Fruit fly (Drosophila melanogaster) whole organism, embryonic: ENCODE results near the gene CG43085.

Experiments used
- Bgb ChIP-seq: fragments of 200-800 bp; sonication (Bioruptor generic); IDR thresholded peaks from 2 replicates; pipeline ENCODE4 v1.3.6; 2022; ENCODE audit warnings: missing biosample characterization, missing genetic modification characterization; ENCODE audit not compliant: partially characterized antibody
- BtbVII ChIP-seq: fragments of 200-800 bp; sonication (Bioruptor generic); optimal IDR thresholded peaks from 3 replicates; lab custom pipeline; 2017; ENCODE audit warnings: missing biosample characterization, mild to moderate bottlenecking, missing genetic modification characterization
- CG1024 ChIP-seq: fragments of 200-800 bp; sonication (Bioruptor generic); IDR thresholded peaks from 2 replicates; pipeline ENCODE4 v1.3.6; 2022; ENCODE audit warnings: missing biosample characterization, missing genetic modification characterization
- CG10274 ChIP-seq: fragments of 200-800 bp; sonication (Bioruptor generic); optimal IDR thresholded peaks from 3 replicates; lab custom pipeline; 2017; ENCODE audit warnings: missing biosample characterization, mild to moderate bottlenecking, missing genetic modification characterization
- CG11093 ChIP-seq: fragments of 200-800 bp; sonication (Bioruptor generic); IDR thresholded peaks from 3 replicates; pipeline ENCODE4 v1.3.6; 2022; ENCODE audit warnings: missing biosample characterization, missing genetic modification characterization
- CG12659 ChIP-seq: fragments of 200-800 bp; sonication (Bioruptor generic); optimal IDR thresholded peaks from 3 replicates; lab custom pipeline; 2017; ENCODE audit warnings: mild to moderate bottlenecking, missing biosample characterization, missing genetic modification reagents, missing genetic modification characterization
- CG13775 ChIP-seq: fragments of 200-800 bp; sonication (Bioruptor generic); optimal IDR thresholded peaks from 3 replicates; lab custom pipeline; 2017; ENCODE audit warnings: missing biosample characterization, mild to moderate bottlenecking, missing genetic modification characterization
- CG14860 ChIP-seq: fragments of 200-800 bp; sonication (Bioruptor generic); IDR thresholded peaks from 3 replicates; pipeline ENCODE4 v1.3.6; 2022; ENCODE audit warnings: missing biosample characterization, missing genetic modification characterization; ENCODE audit not compliant: partially characterized antibody
- CG15011 ChIP-seq: fragments of 200-800 bp; sonication (Bioruptor generic); optimal IDR thresholded peaks from 3 replicates; lab custom pipeline; 2018; ENCODE audit warnings: missing biosample characterization, mild to moderate bottlenecking, missing genetic modification characterization
- CG1792 ChIP-seq: fragments of 200-800 bp; sonication (Bioruptor generic); optimal IDR thresholded peaks from 2 replicates; lab custom pipeline; 2016; ENCODE audit warnings: missing biosample characterization, missing genetic modification characterization
- CG32767 ChIP-seq: fragments of 200-800 bp; sonication (Bioruptor generic); IDR thresholded peaks from 2 replicates; pipeline ENCODE4 v1.3.6; 2022; ENCODE audit warnings: missing biosample characterization, missing genetic modification characterization
- CG3847 ChIP-seq: fragments of 200-800 bp; sonication (Bioruptor generic); IDR thresholded peaks from 2 replicates; pipeline ENCODE4 v1.3.6; 2022; ENCODE audit warnings: missing biosample characterization, missing genetic modification characterization
- CG4282 ChIP-seq: fragments of 200-800 bp; sonication (Bioruptor generic); optimal IDR thresholded peaks from 2 replicates; lab custom pipeline; 2016; ENCODE audit warnings: missing biosample characterization, missing genetic modification characterization
- CG4730 ChIP-seq: fragments of 200-800 bp; sonication (Bioruptor generic); IDR thresholded peaks from 2 replicates; pipeline ENCODE4 v1.3.6; 2022; ENCODE audit warnings: missing biosample characterization, missing genetic modification characterization
- CG7839 ChIP-seq: fragments of 200-800 bp; sonication (Bioruptor generic); optimal IDR thresholded peaks from 3 replicates; lab custom pipeline; 2018; ENCODE audit warnings: missing biosample characterization, mild to moderate bottlenecking, missing genetic modification characterization, moderate library complexity
- CG8478 ChIP-seq: fragments of >200 bp; optimal IDR thresholded peaks from 2 replicates; lab custom pipeline; 2018
- CHES-1-like ChIP-seq: fragments of 200-800 bp; sonication (Bioruptor generic); optimal IDR thresholded peaks from 2 replicates; lab custom pipeline; 2016; ENCODE audit warnings: missing biosample characterization, missing genetic modification characterization
- GATAe ChIP-seq: fragments of 200-800 bp; sonication (Bioruptor generic); conservative IDR thresholded peaks from 2 replicates; pipeline ENCODE4 v1.3.6; 2022; ENCODE audit warnings: missing biosample characterization, missing genetic modification characterization
- Gsc ChIP-seq: fragments of 200-800 bp; sonication (Bioruptor generic); IDR thresholded peaks from 2 replicates; pipeline ENCODE4 v1.3.6; 2022; ENCODE audit warnings: missing biosample characterization, missing genetic modification characterization
- H15 ChIP-seq: fragments of 200-800 bp; sonication (Bioruptor generic); IDR thresholded peaks from 3 replicates; pipeline ENCODE4 v1.3.6; 2022; ENCODE audit warnings: missing biosample characterization, missing genetic modification characterization
- Hey ChIP-seq: fragments of 200-800 bp; sonication (Bioruptor generic); optimal IDR thresholded peaks from 3 replicates; lab custom pipeline; 2018; ENCODE audit warnings: missing biosample characterization, mild to moderate bottlenecking, missing genetic modification characterization
- Hr51 ChIP-seq, 2 experiments: fragments of 200-800 bp; sonication (Bioruptor generic); optimal IDR thresholded peaks; 2 replicates in 1 of 2; 3 replicates in 1 of 2; lab custom pipeline; 2016 to 2018; ENCODE audit warnings: missing biosample characterization in 2 of 2, missing genetic modification characterization in 2 of 2, mild to moderate bottlenecking in 1 of 2, moderate library complexity in 1 of 2
- Lhr ChIP-seq: fragments of 200-800 bp; sonication (Bioruptor generic); optimal IDR thresholded peaks from 3 replicates; lab custom pipeline; 2017; ENCODE audit warnings: mild to moderate bottlenecking, missing biosample characterization, missing genetic modification reagents, missing genetic modification characterization
- Neu2 ChIP-seq: fragments of 200-800 bp; sonication (Bioruptor generic); optimal IDR thresholded peaks from 3 replicates; lab custom pipeline; 2016; ENCODE audit warnings: missing biosample characterization, missing genetic modification characterization, borderline replicate concordance
- Nf-YB ChIP-seq: fragments of 200-800 bp; sonication (Bioruptor generic); optimal IDR thresholded peaks from 3 replicates; lab custom pipeline; 2019; ENCODE audit warnings: missing biosample characterization, mild to moderate bottlenecking, missing genetic modification characterization, moderate library complexity
- Oli ChIP-seq: fragments of 200-800 bp; sonication (Bioruptor generic); optimal IDR thresholded peaks from 2 replicates; lab custom pipeline; 2018; ENCODE audit warnings: missing biosample characterization, mild to moderate bottlenecking, missing genetic modification characterization, moderate library complexity
- Opbp ChIP-seq: fragments of 200-800 bp; sonication (Bioruptor generic); IDR thresholded peaks from 3 replicates; pipeline ENCODE4 v1.3.6; 2022; ENCODE audit warnings: missing biosample characterization, missing genetic modification characterization; ENCODE audit not compliant: partially characterized antibody
- Poxn ChIP-seq: fragments of 200-800 bp; sonication (Bioruptor generic); IDR thresholded peaks from 2 replicates; pipeline ENCODE4 v1.3.6; 2022; ENCODE audit warnings: missing biosample characterization, missing genetic modification characterization
- Trl ChIP-seq, 3 experiments: fragments of >200 bp in 2 of 3; fragments of 200-800 bp in 1 of 3; sonication (Bioruptor generic) in 1 of 3; optimal IDR thresholded peaks; 2 replicates in 1 of 3; 3 replicates in 2 of 3; lab custom pipeline; 2016 to 2017; ENCODE audit warnings: missing biosample characterization in 1 of 3, missing genetic modification characterization in 1 of 3
- az2 ChIP-seq: fragments of 200-800 bp; sonication (Bioruptor generic); optimal IDR thresholded peaks from 3 replicates; lab custom pipeline; 2016; ENCODE audit warnings: missing biosample characterization, missing genetic modification characterization
- bsh ChIP-seq, 2 experiments: fragments of 200-800 bp; sonication (Bioruptor generic); optimal IDR thresholded peaks; 2 replicates each; lab custom pipeline; 2017 to 2018; ENCODE audit warnings: mild to moderate bottlenecking in 2 of 2, missing biosample characterization in 2 of 2, missing genetic modification characterization in 2 of 2, moderate library complexity in 1 of 2
- btn ChIP-seq: fragments of 200-800 bp; sonication (Bioruptor generic); optimal IDR thresholded peaks from 2 replicates; lab custom pipeline; 2016; ENCODE audit warnings: missing biosample characterization, missing genetic modification characterization
- cg ChIP-seq: fragments of 200-800 bp; sonication (Bioruptor generic); optimal IDR thresholded peaks from 3 replicates; lab custom pipeline; 2019; ENCODE audit warnings: missing biosample characterization, mild to moderate bottlenecking, missing genetic modification characterization, moderate library complexity
- fd96Cb ChIP-seq: fragments of 200-800 bp; sonication (Bioruptor generic); optimal IDR thresholded peaks from 2 replicates; lab custom pipeline; 2018; ENCODE audit warnings: missing biosample characterization, mild to moderate bottlenecking, missing genetic modification characterization, moderate library complexity
- fu2 ChIP-seq: fragments of 200-800 bp; sonication (Bioruptor generic); optimal IDR thresholded peaks from 2 replicates; lab custom pipeline; 2016; ENCODE audit warnings: missing biosample characterization, missing genetic modification characterization
- gt ChIP-seq: fragments of 200-800 bp; sonication (Bioruptor generic); IDR thresholded peaks from 2 replicates; pipeline ENCODE4 v1.3.6; 2022; ENCODE audit warnings: missing biosample characterization, missing genetic modification characterization
- ken ChIP-seq: fragments of 200-800 bp; sonication (Bioruptor generic); IDR thresholded peaks from 3 replicates; pipeline ENCODE4 v1.3.6; 2022; ENCODE audit warnings: missing biosample characterization, missing genetic modification characterization
- klu ChIP-seq: fragments of 200-800 bp; sonication (Bioruptor generic); IDR thresholded peaks from 2 replicates; pipeline ENCODE4 v1.3.6; 2022; ENCODE audit warnings: missing biosample characterization, missing genetic modification characterization
- lilli ChIP-seq: fragments of 200-800 bp; sonication (Bioruptor generic); optimal IDR thresholded peaks from 3 replicates; lab custom pipeline; 2016; ENCODE audit warnings: missing biosample characterization, missing genetic modification characterization
- nom ChIP-seq: fragments of 200-800 bp; sonication (Bioruptor generic); optimal IDR thresholded peaks from 2 replicates; lab custom pipeline; 2017; ENCODE audit warnings: missing biosample characterization, missing genetic modification characterization, mild to moderate bottlenecking, moderate library complexity, missing genetic modification reagents
- pan ChIP-seq, 4 experiments: fragments of >200 bp in 3 of 4; fragments of 200-800 bp in 1 of 4; sonication (Bioruptor generic) in 1 of 4; optimal IDR thresholded peaks in 3 of 4; IDR thresholded peaks in 1 of 4; 2 replicates each; pipeline versions ENCODE4 v1.3.6 to Lab custom; 2017 to 2022; ENCODE audit warnings: missing biosample characterization in 2 of 4, missing genetic modification characterization in 2 of 4, mixed read lengths in 1 of 4
- ro ChIP-seq: fragments of 200-800 bp; sonication (Bioruptor generic); IDR thresholded peaks from 2 replicates; pipeline ENCODE4 v1.3.6; 2022; ENCODE audit warnings: missing biosample characterization, missing genetic modification characterization
- sc ChIP-seq, 3 experiments: fragments of >200 bp in 2 of 3; fragments of 200-800 bp in 1 of 3; sonication (Bioruptor generic) in 1 of 3; optimal IDR thresholded peaks; 2 replicates in 2 of 3; 3 replicates in 1 of 3; lab custom pipeline; 2017; ENCODE audit warnings: mild to moderate bottlenecking in 1 of 3, missing biosample characterization in 1 of 3, missing genetic modification characterization in 1 of 3, missing genetic modification reagents in 1 of 3
- sob ChIP-seq: fragments of 200-800 bp; sonication (Bioruptor generic); IDR thresholded peaks from 2 replicates; pipeline ENCODE4 v1.3.6; 2022; ENCODE audit warnings: missing biosample characterization, missing genetic modification characterization
- stwl ChIP-seq: fragments of 200-800 bp; sonication (Bioruptor generic); optimal IDR thresholded peaks from 3 replicates; lab custom pipeline; 2018; ENCODE audit warnings: missing biosample characterization, mild to moderate bottlenecking, missing genetic modification characterization, moderate library complexity
- unpg ChIP-seq: fragments of 200-800 bp; sonication (Bioruptor generic); optimal IDR thresholded peaks from 3 replicates; lab custom pipeline; 2018; ENCODE audit warnings: missing biosample characterization, mild to moderate bottlenecking, missing genetic modification characterization, moderate library complexity
- zf30C ChIP-seq: fragments of 200-800 bp; sonication (Bioruptor generic); optimal IDR thresholded peaks from 3 replicates; lab custom pipeline; 2018; ENCODE audit warnings: missing biosample characterization, mild to moderate bottlenecking, missing genetic modification characterization
- zfh1 ChIP-seq: fragments of 200-800 bp; sonication (Bioruptor generic); IDR thresholded peaks from 3 replicates; pipeline ENCODE4 v1.3.6; 2022; ENCODE audit warnings: missing biosample characterization, missing genetic modification characterization

The CG43085 gene

DNA sequence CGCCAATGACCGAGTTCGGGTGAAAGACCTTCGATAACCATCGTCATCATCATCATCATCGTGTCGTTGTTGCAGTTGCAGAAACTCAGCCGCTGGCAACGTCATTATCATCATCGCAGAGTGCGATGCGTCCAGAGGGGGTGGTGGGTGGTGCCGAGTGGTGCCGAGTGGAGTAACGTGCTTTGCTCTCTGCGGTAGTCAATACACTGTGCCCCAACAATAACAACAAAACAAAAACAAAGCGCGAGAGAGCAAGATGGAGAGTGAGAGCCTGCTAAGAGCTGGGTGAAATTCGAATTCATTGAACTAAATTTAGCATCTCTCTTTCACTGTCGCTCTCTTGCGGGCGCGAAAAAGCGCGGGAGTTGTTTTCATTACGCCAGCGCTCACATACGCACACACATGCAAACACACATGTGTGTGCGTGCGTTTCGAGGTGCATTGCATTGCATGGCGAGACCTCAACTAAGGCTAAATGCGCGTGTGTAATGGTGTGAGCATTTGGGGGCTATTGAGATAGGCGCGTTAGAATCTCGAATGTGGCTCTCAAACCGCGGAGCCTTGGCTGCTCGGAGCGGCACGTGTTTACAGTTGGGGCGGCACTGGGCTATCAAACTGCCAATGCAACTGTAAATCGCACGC, 34.6 kb downstream of the CG43085 start (continued):
- no peak for TF ChIP-seq sc (optimal IDR thresholded peaks at IDR 0.05; lab: Kevin White, UChicago)
- TF ChIP-seq sc (GFP tag; optimal IDR thresholded peaks at IDR 0.05; lab: Kevin White, UChicago), result no peak
- TF ChIP-seq CG4282 (GFP tag; lab: Kevin White, UChicago), result no peak
- TF ChIP-seq Oli, result no peak
- TF ChIP-seq CG8478 (lab: Kevin White, UChicago), result peak; percentile 86
- TF ChIP-seq CHES-1-like (GFP tag; lab: Kevin White, UChicago), result no peak
- peak; percentile 94 for TF ChIP-seq cg (GFP tag; lab: Kevin White, UChicago)
- TF ChIP-seq fd96Cb (tag; lab: Kevin White, UChicago), result no peak
- TF ChIP-seq GATAe (GFP tag; lab: Robert Waterston, UW), result no peak
- TF ChIP-seq pan (optimal IDR thresholded peaks at IDR 0.05; lab: Kevin White, UChicago), result no peak
- no peak for TF ChIP-seq pan (GFP tag; optimal IDR thresholded peaks at IDR 0.05 in 1 of 2, IDR thresholded peaks at IDR 0.05 in 1 of 2)
- 0 out of 3 replicates have a peak, but pooled peaks have one; percentile 30 for TF ChIP-seq CG14860 (GFP tag; lab: Robert Waterston, UW)
- peak; percentile 37; the same call in 1 of the 2 replicates for TF ChIP-seq Bgb (GFP tag; lab: Robert Waterston, UW)
- no peak for TF ChIP-seq unpg
- no peak for TF ChIP-seq CG10274
- TF ChIP-seq ro (GFP tag; lab: Robert Waterston, UW), result no peak
- TF ChIP-seq Nf-YB (GFP tag; lab: Kevin White, UChicago), result no peak
- TF ChIP-seq CG32767 (GFP tag; lab: Robert Waterston, UW), result no peak
- TF ChIP-seq fu2 (GFP tag; lab: Kevin White, UChicago), result no peak
- TF ChIP-seq CG7839 (tag; lab: Kevin White, UChicago), result no peak
- no peak; the same call in 1 of the 2 replicates for TF ChIP-seq sob (GFP tag; lab: Robert Waterston, UW)
- peak; percentile 3 for TF ChIP-seq stwl (tag; lab: Kevin White, UChicago)
- TF ChIP-seq bsh (GFP tag; optimal IDR thresholded peaks at IDR 0.05; lab: Kevin White, UChicago), result no peak
- no peak for TF ChIP-seq btn (GFP tag; lab: Kevin White, UChicago)
- TF ChIP-seq zf30C (GFP tag; lab: Kevin White, UChicago), result no peak
- no peak for TF ChIP-seq Neu2 (GFP tag; lab: Kevin White, UChicago)
- no peak for TF ChIP-seq BtbVII (GFP tag; lab: Kevin White, UChicago)
- TF ChIP-seq gt (GFP tag; lab: Robert Waterston, UW), result no peak
- TF ChIP-seq CG4730, result no peak
- TF ChIP-seq nom (GFP tag; lab: Kevin White, UChicago), result peak; percentile 73
- no peak for TF ChIP-seq H15
- peak; percentile 19 for TF ChIP-seq Hey (tag; lab: Kevin White, UChicago)
- no peak for TF ChIP-seq Gsc (GFP tag; lab: Robert Waterston, UW)
- TF ChIP-seq klu, result no peak
- TF ChIP-seq CG12659 (GFP tag; lab: Kevin White, UChicago), result no peak
- TF ChIP-seq CG1792 (GFP tag; lab: Kevin White, UChicago), result no peak
- TF ChIP-seq Trl (optimal IDR thresholded peaks at IDR 0.05; lab: Kevin White, UChicago), result peak; percentile 87 to 93
- no peak for TF ChIP-seq Trl (GFP tag; optimal IDR thresholded peaks at IDR 0.05; lab: Kevin White, UChicago)
- TF ChIP-seq lilli (GFP tag; lab: Kevin White, UChicago), result no peak
- peak; percentile 57; the same call in 1 of the 3 replicates for TF ChIP-seq Opbp (GFP tag; lab: Robert Waterston, UW)
- no peak for TF ChIP-seq az2 (GFP tag; lab: Kevin White, UChicago)
- no peak for TF ChIP-seq Poxn (GFP tag; lab: Robert Waterston, UW)
- no peak for TF ChIP-seq Lhr (GFP tag; lab: Kevin White, UChicago)
- TF ChIP-seq CG13775 (GFP tag; lab: Kevin White, UChicago), result no peak
- no peak for TF ChIP-seq CG11093 (GFP tag; lab: Robert Waterston, UW)
- TF ChIP-seq CG1024 (GFP tag; lab: Robert Waterston, UW), result no peak
- no peak for TF ChIP-seq Hr51 (GFP tag; optimal IDR thresholded peaks at IDR 0.05; lab: Kevin White, UChicago)
- TF ChIP-seq ken (GFP tag; lab: Robert Waterston, UW), result no peak
- TF ChIP-seq CG3847 (GFP tag; lab: Robert Waterston, UW), result no peak
- no peak for TF ChIP-seq CG15011 (GFP tag; lab: Kevin White, UChicago)
- no peak for TF ChIP-seq zfh1
